Fruit fly (Drosophila melanogaster) whole organism, embryonic: Measurements from ENCODE around the gene Kr-h1.
A peak's percentile ranks its signal among the peaks of the same experiment; 100 is the strongest.

ENCODE experiments used
- ATbp ChIP-seq: fragments of 200-800 bp; sonication (Bioruptor generic); optimal IDR thresholded peaks from 2 replicates; lab custom pipeline; 2017; ENCODE audit warnings: missing biosample characterization, mild to moderate bottlenecking, missing genetic modification characterization, missing genetic modification reagents
- Adf1 ChIP-seq: fragments of 200-800 bp; sonication (Bioruptor generic); IDR thresholded peaks from 2 replicates; pipeline ENCODE4 v1.3.6; 2022; ENCODE audit warnings: missing biosample characterization, missing genetic modification characterization
- C15 ChIP-seq: fragments of 200-800 bp; sonication (Bioruptor generic); IDR thresholded peaks from 3 replicates; pipeline ENCODE4 v1.3.6; 2022; ENCODE audit warnings: missing biosample characterization, missing genetic modification characterization
- CG10147 ChIP-seq: fragments of 200-800 bp; sonication (Bioruptor generic); optimal IDR thresholded peaks from 2 replicates; lab custom pipeline; 2019; ENCODE audit warnings: missing biosample characterization, mild to moderate bottlenecking, missing genetic modification characterization, moderate library complexity
- CG13287 ChIP-seq: fragments of 200-800 bp; sonication (Bioruptor generic); IDR thresholded peaks from 2 replicates; pipeline ENCODE4 v1.3.6; 2022; ENCODE audit warnings: missing biosample characterization, missing genetic modification characterization; ENCODE audit not compliant: partially characterized antibody
- CG14710 ChIP-seq: fragments of 200-800 bp; sonication (Bioruptor generic); optimal IDR thresholded peaks from 3 replicates; lab custom pipeline; 2019; ENCODE audit warnings: missing biosample characterization, mild to moderate bottlenecking, missing genetic modification characterization, moderate library complexity
- CG1529 ChIP-seq: fragments of 200-800 bp; sonication (Bioruptor generic); optimal IDR thresholded peaks from 3 replicates; lab custom pipeline; 2018; ENCODE audit warnings: missing biosample characterization, missing genetic modification characterization
- CG1647 ChIP-seq: fragments of 200-800 bp; sonication (Bioruptor generic); optimal IDR thresholded peaks from 3 replicates; lab custom pipeline; 2016; ENCODE audit warnings: missing biosample characterization, missing genetic modification characterization
- CG17802 ChIP-seq: fragments of 200-800 bp; sonication (Bioruptor generic); optimal IDR thresholded peaks from 2 replicates; lab custom pipeline; 2018; ENCODE audit warnings: missing biosample characterization, mild to moderate bottlenecking, missing genetic modification characterization, moderate library complexity
- CG2875 ChIP-seq: fragments of 200-800 bp; sonication (Bioruptor generic); optimal IDR thresholded peaks from 2 replicates; lab custom pipeline; 2017; ENCODE audit warnings: missing biosample characterization, mild to moderate bottlenecking, missing genetic modification characterization, missing genetic modification reagents
- CG32767 ChIP-seq: fragments of 200-800 bp; sonication (Bioruptor generic); IDR thresholded peaks from 2 replicates; pipeline ENCODE4 v1.3.6; 2022; ENCODE audit warnings: missing biosample characterization, missing genetic modification characterization
- CG33213 ChIP-seq: fragments of 200-800 bp; sonication (Bioruptor generic); optimal IDR thresholded peaks from 3 replicates; lab custom pipeline; 2016; ENCODE audit warnings: missing biosample characterization, missing genetic modification characterization
- CG4707 ChIP-seq: fragments of 200-800 bp; sonication (Bioruptor generic); optimal IDR thresholded peaks from 2 replicates; lab custom pipeline; 2018; ENCODE audit warnings: missing biosample characterization, mild to moderate bottlenecking, missing genetic modification characterization, moderate library complexity
- CG6175 ChIP-seq: fragments of 200-800 bp; sonication (Bioruptor generic); IDR thresholded peaks from 3 replicates; pipeline ENCODE4 v1.3.6; 2022; ENCODE audit warnings: missing biosample characterization, missing genetic modification characterization
- CG6683 ChIP-seq: fragments of 200-800 bp; sonication (Bioruptor generic); optimal IDR thresholded peaks from 2 replicates; lab custom pipeline; 2017; ENCODE audit warnings: missing biosample characterization, mild to moderate bottlenecking, missing genetic modification characterization, missing genetic modification reagents
- CG6813 ChIP-seq: fragments of 200-800 bp; sonication (Bioruptor generic); optimal IDR thresholded peaks from 2 replicates; lab custom pipeline; 2017; ENCODE audit warnings: missing biosample characterization, missing genetic modification characterization, mild to moderate bottlenecking, moderate library complexity, missing genetic modification reagents
- CG7357 ChIP-seq: fragments of 200-800 bp; sonication (Bioruptor generic); IDR thresholded peaks from 3 replicates; pipeline ENCODE4 v1.3.6; 2022; ENCODE audit warnings: missing biosample characterization, missing genetic modification characterization
- CG8924 ChIP-seq: fragments of 200-800 bp; optimal IDR thresholded peaks from 3 replicates; lab custom pipeline; 2019; ENCODE audit warnings: missing biosample characterization, mild to moderate bottlenecking, missing genetic modification characterization, moderate library complexity
- CG8944 ChIP-seq: fragments of 200-800 bp; sonication (Bioruptor generic); optimal IDR thresholded peaks from 3 replicates; lab custom pipeline; 2016; ENCODE audit warnings: missing biosample characterization, missing genetic modification characterization
- Dek ChIP-seq: fragments of 200-800 bp; sonication (Bioruptor generic); optimal IDR thresholded peaks from 3 replicates; lab custom pipeline; 2019; ENCODE audit warnings: missing biosample characterization, mild to moderate bottlenecking, missing genetic modification characterization, moderate library complexity
- Dll ChIP-seq: fragments of 200-800 bp; sonication (Bioruptor generic); IDR thresholded peaks from 4 replicates; pipeline ENCODE4 v1.3.6; 2022; ENCODE audit warnings: missing biosample characterization, missing genetic modification characterization; ENCODE audit not compliant: partially characterized antibody
- ERR ChIP-seq: fragments of 200-800 bp; sonication (Bioruptor generic); optimal IDR thresholded peaks from 2 replicates; lab custom pipeline; 2016; ENCODE audit warnings: missing biosample characterization, missing genetic modification characterization
- Ets65A ChIP-seq: fragments of 200-800 bp; sonication (Bioruptor generic); peaks from one replicate; lab custom pipeline; 2016; ENCODE audit warnings: missing biosample characterization, missing genetic modification characterization
- HLHmδ ChIP-seq: fragments of 200-800 bp; sonication (Bioruptor generic); optimal IDR thresholded peaks from 2 replicates; lab custom pipeline; 2018; ENCODE audit warnings: missing biosample characterization, mild to moderate bottlenecking, missing genetic modification characterization, moderate library complexity
- HmgD ChIP-seq: fragments of 200-800 bp; sonication (Bioruptor generic); optimal IDR thresholded peaks from 3 replicates; lab custom pipeline; 2016; ENCODE audit warnings: missing biosample characterization, missing genetic modification characterization
- Hmr ChIP-seq: fragments of 200-800 bp; sonication (Bioruptor generic); optimal IDR thresholded peaks from 3 replicates; lab custom pipeline; 2017; ENCODE audit warnings: mild to moderate bottlenecking, missing biosample characterization, missing genetic modification reagents, missing genetic modification characterization
- Lhr ChIP-seq: fragments of 200-800 bp; sonication (Bioruptor generic); optimal IDR thresholded peaks from 3 replicates; lab custom pipeline; 2017; ENCODE audit warnings: mild to moderate bottlenecking, missing biosample characterization, missing genetic modification reagents, missing genetic modification characterization
- Lpt ChIP-seq: fragments of >200 bp; optimal IDR thresholded peaks from 2 replicates; lab custom pipeline; 2018; ENCODE audit warnings: missing biosample characterization, missing genetic modification characterization
- MESR4 ChIP-seq: fragments of 200-800 bp; sonication (Bioruptor generic); optimal IDR thresholded peaks from 2 replicates; lab custom pipeline; 2018; ENCODE audit warnings: missing biosample characterization, mild to moderate bottlenecking, missing genetic modification characterization, moderate library complexity
- Mad ChIP-seq: fragments of 200-800 bp; sonication (Bioruptor generic); optimal IDR thresholded peaks from 2 replicates; lab custom pipeline; 2016; ENCODE audit warnings: missing biosample characterization, missing genetic modification characterization
- NfI ChIP-seq: fragments of 200-800 bp; sonication (Bioruptor generic); optimal IDR thresholded peaks from 3 replicates; lab custom pipeline; 2018; ENCODE audit warnings: missing biosample characterization, mild to moderate bottlenecking, missing genetic modification characterization, moderate library complexity
- Oaz ChIP-seq: fragments of 200-800 bp; sonication (Bioruptor generic); IDR thresholded peaks from 2 replicates; pipeline ENCODE4 v1.3.6; 2022; ENCODE audit warnings: missing biosample characterization, missing genetic modification characterization
- Sin3A ChIP-seq: fragments of >200 bp; optimal IDR thresholded peaks from 2 replicates; lab custom pipeline; 2018
- bigmax ChIP-seq: fragments of 200-800 bp; sonication (Bioruptor generic); optimal IDR thresholded peaks from 2 replicates; lab custom pipeline; 2018; ENCODE audit warnings: missing biosample characterization, mild to moderate bottlenecking, missing genetic modification characterization
- crp ChIP-seq, 2 experiments: fragments of 200-800 bp; sonication (Bioruptor generic); optimal IDR thresholded peaks; 2 replicates in 1 of 2; 3 replicates in 1 of 2; lab custom pipeline; 2017; ENCODE audit warnings: missing biosample characterization in 2 of 2, missing genetic modification characterization in 2 of 2, mild to moderate bottlenecking in 1 of 2, moderate library complexity in 1 of 2
- danr ChIP-seq: fragments of 200-800 bp; sonication (Bioruptor generic); IDR thresholded peaks from 2 replicates; pipeline ENCODE4 v1.3.6; 2022; ENCODE audit warnings: missing biosample characterization, missing genetic modification characterization
- ems ChIP-seq: fragments of 200-800 bp; sonication (Bioruptor generic); optimal IDR thresholded peaks from 3 replicates; lab custom pipeline; 2016; ENCODE audit warnings: missing biosample characterization, missing genetic modification characterization
- eve ChIP-seq, 2 experiments: fragments of >200 bp; optimal IDR thresholded peaks; 2 replicates each; lab custom pipeline; 2017; ENCODE audit warnings: missing biosample characterization in 2 of 2, missing genetic modification characterization in 2 of 2
- fd3F ChIP-seq: fragments of 200-800 bp; sonication (Bioruptor generic); optimal IDR thresholded peaks from 2 replicates; lab custom pipeline; 2018; ENCODE audit warnings: missing biosample characterization, mild to moderate bottlenecking, missing genetic modification characterization, moderate library complexity
- hkb ChIP-seq, 2 experiments: fragments of 200-800 bp in 1 of 2; fragments of >200 bp in 1 of 2; sonication (Bioruptor generic) in 1 of 2; IDR thresholded peaks in 1 of 2; optimal IDR thresholded peaks in 1 of 2; 2 replicates each; pipeline versions ENCODE4 v1.3.6 to Lab custom; 2017 to 2022; ENCODE audit warnings: missing biosample characterization in 1 of 2, missing genetic modification characterization in 1 of 2
- kah ChIP-seq: fragments of 200-800 bp; sonication (Bioruptor generic); optimal IDR thresholded peaks from 2 replicates; lab custom pipeline; 2018; ENCODE audit warnings: missing biosample characterization, mild to moderate bottlenecking, missing genetic modification characterization
- scrt ChIP-seq: fragments of 200-800 bp; sonication (Bioruptor generic); optimal IDR thresholded peaks from 2 replicates; lab custom pipeline; 2018; ENCODE audit warnings: missing biosample characterization, mild to moderate bottlenecking, missing genetic modification characterization, moderate library complexity
- ssp ChIP-seq: fragments of 200-800 bp; sonication (Bioruptor generic); IDR thresholded peaks from 2 replicates; pipeline ENCODE4 v1.3.6; 2022; ENCODE audit warnings: missing biosample characterization, missing genetic modification characterization
- tgo ChIP-seq: fragments of 200-800 bp; sonication (Bioruptor generic); IDR thresholded peaks from 3 replicates; pipeline ENCODE4 v1.3.6; 2022; ENCODE audit warnings: missing biosample characterization, missing genetic modification characterization
- toy ChIP-seq: fragments of 200-800 bp; sonication (Bioruptor generic); IDR thresholded peaks from 2 replicates; pipeline ENCODE4 v1.3.6; 2022; ENCODE audit warnings: missing biosample characterization, missing genetic modification characterization
- vnd ChIP-seq: fragments of 200-800 bp; sonication (Bioruptor generic); IDR thresholded peaks from 3 replicates; pipeline ENCODE4 v1.3.6; 2022; ENCODE audit warnings: missing biosample characterization, missing genetic modification characterization; ENCODE audit not compliant: partially characterized antibody
- wdn ChIP-seq: fragments of 200-800 bp; sonication (Bioruptor generic); IDR thresholded peaks from 2 replicates; pipeline ENCODE4 v1.3.6; 2022; ENCODE audit warnings: missing biosample characterization, missing genetic modification characterization
- wek ChIP-seq: fragments of 200-800 bp; sonication (Bioruptor generic); optimal IDR thresholded peaks from 3 replicates; lab custom pipeline; 2018; ENCODE audit warnings: missing biosample characterization, mild to moderate bottlenecking, missing genetic modification characterization, moderate library complexity
- zfh1 ChIP-seq: fragments of 200-800 bp; sonication (Bioruptor generic); IDR thresholded peaks from 3 replicates; pipeline ENCODE4 v1.3.6; 2022; ENCODE audit warnings: missing biosample characterization, missing genetic modification characterization

Kr-h1 gene

dm6 chr2L:6098479-6099269, 16.3 kb downstream of the Kr-h1 start, which contains the start of gene CG9175 (continued):
- no peak for TF ChIP-seq CG10147 (GFP tag; lab: Kevin White, UChicago)
- no peak for TF ChIP-seq scrt (GFP tag; lab: Kevin White, UChicago)
- TF ChIP-seq CG1647 (GFP tag; lab: Kevin White, UChicago): peak; percentile 13
- peak; percentile 56 for TF ChIP-seq NfI (GFP tag; lab: Kevin White, UChicago)
- peak; percentile 30 for TF ChIP-seq Mad (GFP tag; lab: Kevin White, UChicago)
- no peak for TF ChIP-seq C15 (GFP tag; lab: Robert Waterston, UW)
- TF ChIP-seq CG6813 (GFP tag; lab: Kevin White, UChicago): no peak
- TF ChIP-seq ems (GFP tag; lab: Kevin White, UChicago): no peak
- peak; percentile 95 for TF ChIP-seq Dll (GFP tag; lab: Robert Waterston, UW)
- no peak for TF ChIP-seq ATbp (GFP tag; lab: Kevin White, UChicago)
- peak; percentile 33 for TF ChIP-seq Dek
- no peak for TF ChIP-seq CG17802 (tag; lab: Kevin White, UChicago)
- TF ChIP-seq Sin3A (lab: Kevin White, UChicago): peak; percentile 73
- no peak for TF ChIP-seq ssp (GFP tag; lab: Robert Waterston, UW)
- TF ChIP-seq hkb (optimal IDR thresholded peaks at IDR 0.05; lab: Kevin White, UChicago): no peak
- TF ChIP-seq hkb (GFP tag; IDR thresholded peaks at IDR 0.05; lab: Robert Waterston, UW): no peak
- TF ChIP-seq wdn (GFP tag; lab: Robert Waterston, UW): no peak
- peak; percentile 73 for TF ChIP-seq HmgD (GFP tag; lab: Kevin White, UChicago)
- TF ChIP-seq eve (GFP tag; optimal IDR thresholded peaks at IDR 0.05; lab: Kevin White, UChicago): no peak
- TF ChIP-seq Lhr (GFP tag; lab: Kevin White, UChicago): peak; percentile 83
- TF ChIP-seq vnd (GFP tag; lab: Robert Waterston, UW): peak; percentile 87
- TF ChIP-seq CG8944 (GFP tag; lab: Kevin White, UChicago): no peak
- no peak for TF ChIP-seq fd3F
- no peak for TF ChIP-seq CG4707 (GFP tag; lab: Kevin White, UChicago)
- TF ChIP-seq HLHmδ: peak; percentile 83
- TF ChIP-seq CG33213 (GFP tag; lab: Kevin White, UChicago): peak; percentile 70
- TF ChIP-seq CG6175 (GFP tag; lab: Robert Waterston, UW): no peak
- TF ChIP-seq kah (GFP tag; lab: Kevin White, UChicago): no peak
- peak; percentile 4; the same call in 1 of the 3 replicates for TF ChIP-seq zfh1 (GFP tag; lab: Robert Waterston, UW)
- no peak for TF ChIP-seq CG2875 (GFP tag; lab: Kevin White, UChicago)
- TF ChIP-seq CG14710 (tag; lab: Kevin White, UChicago): peak; percentile 76
- TF ChIP-seq Lpt: no peak
- TF ChIP-seq CG1529 (GFP tag; lab: Kevin White, UChicago): no peak
- TF ChIP-seq Hmr: no peak
- TF ChIP-seq CG7357: no peak
- TF ChIP-seq CG8924 (tag; lab: Kevin White, UChicago): peak; percentile 72
- no peak for TF ChIP-seq Ets65A (GFP tag; lab: Kevin White, UChicago)
- no peak for TF ChIP-seq tgo (GFP tag; lab: Robert Waterston, UW)
- TF ChIP-seq crp (GFP tag; optimal IDR thresholded peaks at IDR 0.05; lab: Kevin White, UChicago): peak; percentile 100
- TF ChIP-seq toy: no peak
- peak; percentile 98 for TF ChIP-seq MESR4 (GFP tag; lab: Kevin White, UChicago)
- TF ChIP-seq Oaz: peak; percentile 13; the same call in 1 of the 2 replicates
- peak; percentile 42 for TF ChIP-seq ERR (GFP tag; lab: Kevin White, UChicago)
- TF ChIP-seq danr (GFP tag; lab: Robert Waterston, UW): no peak
- TF ChIP-seq CG13287 (GFP tag; lab: Robert Waterston, UW): peak; percentile 99
- TF ChIP-seq wek: peak; percentile 23
- peak; percentile 12; the same call in 1 of the 2 replicates for TF ChIP-seq Adf1 (GFP tag; lab: Robert Waterston, UW)
- TF ChIP-seq CG6683: no peak
- TF ChIP-seq bigmax (GFP tag; lab: Kevin White, UChicago): peak; percentile 15
- no peak for TF ChIP-seq CG32767
